Fruit fly (Drosophila melanogaster) whole organism, embryonic: ENCODE results near the gene CG10137.

Source experiments
- Asciz ChIP-seq: fragments of 200-800 bp; sonication (Bioruptor generic); optimal IDR thresholded peaks from 2 replicates; lab custom pipeline; 2017; ENCODE audit warnings: missing biosample characterization, mild to moderate bottlenecking, missing genetic modification characterization, missing genetic modification reagents
- Blimp-1 ChIP-seq: fragments of 200-800 bp; sonication (Bioruptor generic); optimal IDR thresholded peaks from 3 replicates; lab custom pipeline; 2018; ENCODE audit warnings: missing biosample characterization, missing genetic modification characterization, mild to moderate bottlenecking, moderate library complexity, missing genetic modification reagents
- Bteb2 ChIP-seq: fragments of 200-800 bp; sonication (Bioruptor generic); optimal IDR thresholded peaks from 2 replicates; lab custom pipeline; 2016; ENCODE audit warnings: missing biosample characterization, missing genetic modification characterization
- C15 ChIP-seq: fragments of 200-800 bp; sonication (Bioruptor generic); IDR thresholded peaks from 3 replicates; pipeline ENCODE4 v1.3.6; 2022; ENCODE audit warnings: missing biosample characterization, missing genetic modification characterization
- CG10267 ChIP-seq: fragments of 200-800 bp; sonication (Bioruptor generic); optimal IDR thresholded peaks from 2 replicates; lab custom pipeline; 2018; ENCODE audit warnings: missing biosample characterization, mild to moderate bottlenecking, missing genetic modification characterization, moderate library complexity
- CG11696 ChIP-seq: fragments of 200-800 bp; sonication (Bioruptor generic); IDR thresholded peaks from 2 replicates; pipeline ENCODE4 v1.3.6; 2022; ENCODE audit warnings: missing biosample characterization, missing genetic modification characterization
- CG13296 ChIP-seq: fragments of 200-800 bp; sonication (Bioruptor generic); optimal IDR thresholded peaks from 3 replicates; lab custom pipeline; 2018; ENCODE audit warnings: missing biosample characterization, mild to moderate bottlenecking, missing genetic modification characterization
- CG15011 ChIP-seq: fragments of 200-800 bp; sonication (Bioruptor generic); optimal IDR thresholded peaks from 3 replicates; lab custom pipeline; 2018; ENCODE audit warnings: missing biosample characterization, mild to moderate bottlenecking, missing genetic modification characterization
- CG1602 ChIP-seq: fragments of 200-800 bp; sonication (Bioruptor generic); optimal IDR thresholded peaks from 3 replicates; lab custom pipeline; 2016; ENCODE audit warnings: missing biosample characterization, missing genetic modification characterization
- CG1792 ChIP-seq: fragments of 200-800 bp; sonication (Bioruptor generic); optimal IDR thresholded peaks from 2 replicates; lab custom pipeline; 2016; ENCODE audit warnings: missing biosample characterization, missing genetic modification characterization
- CG18599 ChIP-seq: fragments of 200-800 bp; sonication (Bioruptor generic); optimal IDR thresholded peaks from 3 replicates; lab custom pipeline; 2017; ENCODE audit warnings: missing biosample characterization, missing genetic modification characterization, mild to moderate bottlenecking, moderate library complexity, missing genetic modification reagents
- CG18764 ChIP-seq: fragments of 200-800 bp; sonication (Bioruptor generic); optimal IDR thresholded peaks from 3 replicates; lab custom pipeline; 2016; ENCODE audit warnings: missing biosample characterization, missing genetic modification characterization
- CG32767 ChIP-seq: fragments of 200-800 bp; sonication (Bioruptor generic); IDR thresholded peaks from 2 replicates; pipeline ENCODE4 v1.3.6; 2022; ENCODE audit warnings: missing biosample characterization, missing genetic modification characterization
- CG4328 ChIP-seq: fragments of 200-800 bp; sonication (Bioruptor generic); optimal IDR thresholded peaks from 3 replicates; lab custom pipeline; 2017; ENCODE audit warnings: missing biosample characterization, missing genetic modification reagents, missing genetic modification characterization
- CG5180 ChIP-seq: fragments of 200-800 bp; sonication (Bioruptor generic); optimal IDR thresholded peaks from 3 replicates; lab custom pipeline; 2017; ENCODE audit warnings: missing biosample characterization, missing genetic modification characterization, mild to moderate bottlenecking, moderate library complexity, missing genetic modification reagents
- CG8478 ChIP-seq: fragments of >200 bp; optimal IDR thresholded peaks from 2 replicates; lab custom pipeline; 2018
- CG8924 ChIP-seq: fragments of 200-800 bp; optimal IDR thresholded peaks from 3 replicates; lab custom pipeline; 2019; ENCODE audit warnings: missing biosample characterization, mild to moderate bottlenecking, missing genetic modification characterization, moderate library complexity
- Dref ChIP-seq: fragments of 200-800 bp; sonication (Bioruptor generic); IDR thresholded peaks from 2 replicates; pipeline ENCODE4 v1.3.6; 2022; ENCODE audit warnings: missing biosample characterization, missing genetic modification characterization
- Fer1 ChIP-seq: fragments of 200-800 bp; sonication (Bioruptor generic); optimal IDR thresholded peaks from 2 replicates; lab custom pipeline; 2017; ENCODE audit warnings: missing biosample characterization, mild to moderate bottlenecking, missing genetic modification characterization
- GATAe ChIP-seq: fragments of 200-800 bp; sonication (Bioruptor generic); conservative IDR thresholded peaks from 2 replicates; pipeline ENCODE4 v1.3.6; 2022; ENCODE audit warnings: missing biosample characterization, missing genetic modification characterization
- HLHmδ ChIP-seq: fragments of 200-800 bp; sonication (Bioruptor generic); optimal IDR thresholded peaks from 2 replicates; lab custom pipeline; 2018; ENCODE audit warnings: missing biosample characterization, mild to moderate bottlenecking, missing genetic modification characterization, moderate library complexity
- Jarid2 ChIP-seq: fragments of 200-800 bp; sonication (Bioruptor generic); optimal IDR thresholded peaks from 3 replicates; lab custom pipeline; 2017; ENCODE audit warnings: mild to moderate bottlenecking, missing biosample characterization, missing genetic modification reagents, missing genetic modification characterization
- Med ChIP-seq: fragments of 200-800 bp; sonication (Bioruptor generic); peaks from one replicate; lab custom pipeline; 2016; ENCODE audit warnings: missing biosample characterization, missing genetic modification characterization, mild to moderate bottlenecking, inconsistent platforms, moderate library complexity
- NFAT ChIP-seq: fragments of 200-800 bp; sonication (Bioruptor generic); IDR thresholded peaks from 2 replicates; pipeline ENCODE4 v1.3.6; 2022; ENCODE audit warnings: missing biosample characterization, missing genetic modification characterization
- NK7.1 ChIP-seq: fragments of 200-800 bp; sonication (Bioruptor generic); optimal IDR thresholded peaks from 3 replicates; lab custom pipeline; 2016; ENCODE audit warnings: missing biosample characterization, missing genetic modification characterization
- Oli ChIP-seq: fragments of 200-800 bp; sonication (Bioruptor generic); optimal IDR thresholded peaks from 2 replicates; lab custom pipeline; 2018; ENCODE audit warnings: missing biosample characterization, mild to moderate bottlenecking, missing genetic modification characterization, moderate library complexity
- Pdp1 ChIP-seq, 2 experiments: fragments of 200-800 bp; sonication (Bioruptor generic); optimal IDR thresholded peaks; 3 replicates each; lab custom pipeline; 2016; ENCODE audit warnings: missing biosample characterization in 2 of 2, missing genetic modification characterization in 2 of 2, mild to moderate bottlenecking in 1 of 2, moderate library complexity in 1 of 2
- Side ChIP-seq: fragments of 200-800 bp; sonication (Bioruptor generic); optimal IDR thresholded peaks from 2 replicates; lab custom pipeline; 2016; ENCODE audit warnings: missing biosample characterization, missing genetic modification characterization
- Six4 ChIP-seq: fragments of 200-800 bp; sonication (Bioruptor generic); optimal IDR thresholded peaks from 2 replicates; lab custom pipeline; 2016; ENCODE audit warnings: missing biosample characterization, missing genetic modification characterization
- TFAM ChIP-seq: fragments of 200-800 bp; sonication (Bioruptor generic); optimal IDR thresholded peaks from 2 replicates; lab custom pipeline; 2017; ENCODE audit warnings: missing biosample characterization, missing genetic modification characterization, inconsistent platforms
- ac ChIP-seq: fragments of 200-800 bp; sonication (Bioruptor generic); optimal IDR thresholded peaks from 3 replicates; lab custom pipeline; 2017; ENCODE audit warnings: missing biosample characterization, mild to moderate bottlenecking, missing genetic modification characterization
- al ChIP-seq: fragments of 200-800 bp; sonication (Bioruptor generic); IDR thresholded peaks from 2 replicates; pipeline ENCODE4 v1.3.6; 2022; ENCODE audit warnings: missing biosample characterization, missing genetic modification characterization
- bigmax ChIP-seq: fragments of 200-800 bp; sonication (Bioruptor generic); optimal IDR thresholded peaks from 2 replicates; lab custom pipeline; 2018; ENCODE audit warnings: missing biosample characterization, mild to moderate bottlenecking, missing genetic modification characterization
- ems ChIP-seq: fragments of 200-800 bp; sonication (Bioruptor generic); optimal IDR thresholded peaks from 3 replicates; lab custom pipeline; 2016; ENCODE audit warnings: missing biosample characterization, missing genetic modification characterization
- ftz-f1 ChIP-seq: fragments of 200-800 bp; sonication (Bioruptor generic); optimal IDR thresholded peaks from 2 replicates; lab custom pipeline; 2016; ENCODE audit warnings: missing biosample characterization, missing genetic modification characterization
- grau ChIP-seq: fragments of 200-800 bp; optimal IDR thresholded peaks from 3 replicates; lab custom pipeline; 2019; ENCODE audit warnings: missing biosample characterization, mild to moderate bottlenecking, missing genetic modification characterization, moderate library complexity
- kah ChIP-seq: fragments of 200-800 bp; sonication (Bioruptor generic); optimal IDR thresholded peaks from 2 replicates; lab custom pipeline; 2018; ENCODE audit warnings: missing biosample characterization, mild to moderate bottlenecking, missing genetic modification characterization
- ken ChIP-seq: fragments of 200-800 bp; sonication (Bioruptor generic); IDR thresholded peaks from 3 replicates; pipeline ENCODE4 v1.3.6; 2022; ENCODE audit warnings: missing biosample characterization, missing genetic modification characterization
- nerfin-2 ChIP-seq: fragments of 200-800 bp; sonication (Bioruptor generic); IDR thresholded peaks from 2 replicates; pipeline ENCODE4 v1.3.6; 2022; ENCODE audit warnings: missing biosample characterization, missing genetic modification characterization; ENCODE audit not compliant: partially characterized antibody
- otp ChIP-seq: fragments of 200-800 bp; sonication (Bioruptor generic); IDR thresholded peaks from 3 replicates; pipeline ENCODE4, ENCODE4 v1.3.6; 2022; ENCODE audit warnings: missing biosample characterization, missing genetic modification characterization
- pnt ChIP-seq: fragments of 200-800 bp; sonication (Bioruptor generic); optimal IDR thresholded peaks from 3 replicates; lab custom pipeline; 2016; ENCODE audit warnings: missing biosample characterization, missing genetic modification characterization
- ro ChIP-seq: fragments of 200-800 bp; sonication (Bioruptor generic); IDR thresholded peaks from 2 replicates; pipeline ENCODE4 v1.3.6; 2022; ENCODE audit warnings: missing biosample characterization, missing genetic modification characterization
- salm ChIP-seq: fragments of 200-800 bp; sonication (Bioruptor generic); optimal IDR thresholded peaks from 2 replicates; lab custom pipeline; 2018; ENCODE audit warnings: missing biosample characterization, mild to moderate bottlenecking, missing genetic modification characterization
- scrt ChIP-seq: fragments of 200-800 bp; sonication (Bioruptor generic); optimal IDR thresholded peaks from 2 replicates; lab custom pipeline; 2018; ENCODE audit warnings: missing biosample characterization, mild to moderate bottlenecking, missing genetic modification characterization, moderate library complexity
- ttk ChIP-seq: fragments of 200-800 bp; sonication (Bioruptor generic); IDR thresholded peaks from 2 replicates; pipeline ENCODE4 v2.1.2; 2022; ENCODE audit warnings: missing biosample characterization, missing genetic modification characterization
- wdn ChIP-seq: fragments of 200-800 bp; sonication (Bioruptor generic); IDR thresholded peaks from 2 replicates; pipeline ENCODE4 v1.3.6; 2022; ENCODE audit warnings: missing biosample characterization, missing genetic modification characterization
- z ChIP-seq: fragments of 200-800 bp; sonication (Bioruptor generic); IDR thresholded peaks from 3 replicates; pipeline ENCODE4 v1.3.6; 2022; ENCODE audit warnings: missing biosample characterization, missing genetic modification characterization
- zfh1 ChIP-seq: fragments of 200-800 bp; sonication (Bioruptor generic); IDR thresholded peaks from 3 replicates; pipeline ENCODE4 v1.3.6; 2022; ENCODE audit warnings: missing biosample characterization, missing genetic modification characterization

CG10137 gene

DNA sequence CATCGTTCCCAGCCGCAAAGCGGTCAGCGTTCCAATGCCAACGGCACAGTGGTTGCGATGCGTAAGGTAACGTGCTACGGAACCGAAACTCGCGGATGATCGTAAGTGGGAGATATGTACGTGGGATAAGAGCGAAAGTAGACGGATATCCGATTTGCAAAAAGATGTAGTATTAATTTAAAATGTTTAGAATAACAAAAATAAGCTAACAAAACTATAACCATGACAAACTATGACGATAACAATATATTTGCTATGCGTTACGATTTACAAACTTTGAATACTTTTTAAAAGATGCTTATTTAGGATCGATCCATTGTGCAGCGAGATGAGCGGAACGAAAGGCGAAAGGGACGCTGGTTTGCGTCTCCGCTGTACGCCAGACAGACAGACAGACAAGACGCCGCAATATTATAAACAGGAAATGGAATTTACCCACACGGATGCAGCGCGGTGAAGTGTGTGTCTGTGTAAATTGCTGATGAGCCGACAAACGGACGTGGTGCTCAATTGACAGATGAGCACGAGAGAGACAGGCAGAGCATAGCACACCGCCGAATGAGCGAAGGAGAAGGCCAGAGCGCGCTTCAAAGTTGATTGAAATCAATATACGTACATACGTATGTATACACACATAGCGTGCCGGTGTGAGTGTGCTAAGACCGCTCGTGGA is 49.3 kb downstream of the CG10137 start (continued):
- TF ChIP-seq al (GFP tag; lab: Robert Waterston, UW) (peak; percentile 95), bigmax (GFP tag; lab: Kevin White, UChicago) (peak; percentile 26), ttk (GFP tag; lab: Robert Waterston, UW) (peak; percentile 85), CG18764 (GFP tag; lab: Kevin White, UChicago) (peak; percentile 96), scrt (GFP tag; lab: Kevin White, UChicago) (peak; percentile 89), NFAT (peak; percentile 91), Side (GFP tag; lab: Kevin White, UChicago) (peak; percentile 95), CG4328 (GFP tag; lab: Kevin White, UChicago) (peak; percentile 88), zfh1 (peak; percentile 91), salm (peak; percentile 79), CG18599 (GFP tag; lab: Kevin White, UChicago) (peak; percentile 97), C15 (GFP tag; lab: Robert Waterston, UW) (peak; percentile 90), CG15011 (GFP tag; lab: Kevin White, UChicago) (peak; percentile 95), z (GFP tag; lab: Robert Waterston, UW) (peak; percentile 87), Dref (GFP tag; lab: Robert Waterston, UW) (peak; percentile 38; the same call in 1 of the 2 replicates), NK7.1 (GFP tag; lab: Kevin White, UChicago) (peak; percentile 96), ro (GFP tag; lab: Robert Waterston, UW) (peak; percentile 76), Med (GFP tag; lab: Kevin White, UChicago) (peak; percentile 99)

DNA sequence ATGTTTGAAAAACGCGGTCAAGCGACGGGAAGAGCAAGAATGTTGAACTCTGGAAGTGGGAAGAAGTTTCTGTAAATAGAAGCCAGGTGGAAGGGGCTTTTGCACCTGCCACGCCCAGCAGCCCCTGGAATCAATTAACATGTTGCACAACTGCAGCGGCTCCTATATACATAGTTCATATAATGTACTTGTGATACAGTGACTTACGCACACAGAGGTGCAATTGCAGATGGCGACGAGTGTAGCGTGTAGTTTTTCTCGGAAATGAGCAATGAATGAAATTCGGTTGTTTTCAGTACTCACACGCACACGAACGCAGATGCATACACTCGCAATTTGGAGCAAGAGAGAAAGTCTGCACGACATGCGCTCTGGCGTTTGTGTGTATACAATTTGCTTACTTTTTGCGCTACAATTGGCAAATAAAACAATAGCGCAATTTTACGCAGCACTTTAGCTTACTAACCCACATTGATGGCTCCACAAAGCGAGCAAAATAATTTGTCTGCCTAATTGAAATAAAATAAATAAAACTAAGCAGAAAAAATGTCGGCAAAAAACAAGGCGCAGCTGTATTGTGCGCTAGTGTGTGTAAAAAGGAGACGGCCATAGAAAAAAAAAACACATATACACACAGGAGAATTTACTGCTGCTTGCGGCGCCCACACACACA is 49.9 kb downstream of the CG10137 start:
- TF ChIP-seq Jarid2 (GFP tag; lab: Kevin White, UChicago), result no peak
- no peak for TF ChIP-seq CG1602 (GFP tag; lab: Kevin White, UChicago)
- TF ChIP-seq bigmax (GFP tag; lab: Kevin White, UChicago), result no peak
- no peak for TF ChIP-seq kah (GFP tag; lab: Kevin White, UChicago)
- no peak for TF ChIP-seq otp
- TF ChIP-seq HLHmδ (GFP tag; lab: Kevin White, UChicago), result peak; percentile 17
- TF ChIP-seq GATAe (GFP tag; lab: Robert Waterston, UW), result no peak
- TF ChIP-seq ems, result no peak
- TF ChIP-seq Bteb2 (GFP tag; lab: Kevin White, UChicago), result no peak
- peak; percentile 42 for TF ChIP-seq CG8478 (lab: Kevin White, UChicago)
- TF ChIP-seq pnt (GFP tag; lab: Kevin White, UChicago), result peak; percentile 10
- peak; percentile 10 for TF ChIP-seq Asciz (GFP tag; lab: Kevin White, UChicago)
- no peak for TF ChIP-seq CG5180 (GFP tag; lab: Kevin White, UChicago)
- TF ChIP-seq nerfin-2, result peak; percentile 39; the same call in 1 of the 2 replicates
- no peak for TF ChIP-seq CG1792 (GFP tag; lab: Kevin White, UChicago)
- peak; percentile 5 for TF ChIP-seq Blimp-1 (GFP tag; lab: Kevin White, UChicago)
- TF ChIP-seq CG10267 (tag; lab: Kevin White, UChicago), result no peak
- TF ChIP-seq ken (GFP tag; lab: Robert Waterston, UW), result no peak
- peak; percentile 40 for TF ChIP-seq ac (GFP tag; lab: Kevin White, UChicago)
- TF ChIP-seq CG8924 (tag; lab: Kevin White, UChicago), result peak; percentile 55
- TF ChIP-seq CG32767 (GFP tag; lab: Robert Waterston, UW), result peak; percentile 68
- peak in 1 of 2 experiments; percentile 91 for TF ChIP-seq Pdp1 (GFP tag; optimal IDR thresholded peaks at IDR 0.05; lab: Kevin White, UChicago)
- TF ChIP-seq Fer1 (GFP tag; lab: Kevin White, UChicago), result no peak
- TF ChIP-seq ftz-f1 (GFP tag; lab: Kevin White, UChicago), result no peak
- no peak for TF ChIP-seq grau
- TF ChIP-seq CG13296 (GFP tag; lab: Kevin White, UChicago), result peak; percentile 61
- no peak for TF ChIP-seq wdn
- TF ChIP-seq Oli, result no peak
- no peak for TF ChIP-seq CG11696 (GFP tag; lab: Robert Waterston, UW)
- TF ChIP-seq Six4 (GFP tag; lab: Kevin White, UChicago), result no peak
- TF ChIP-seq TFAM, result no peak
